Fruit fly (Drosophila melanogaster): ENCODE measurements around the gene CG44194.

- no peak for TF ChIP-seq Abd-B (GFP tag; optimal IDR thresholded peaks at IDR 0.05)
- no peak for TF ChIP-seq HLH106 (tag; optimal IDR thresholded peaks at IDR 0.05)
- no peak for TF ChIP-seq Hnf4 (GFP tag; optimal IDR thresholded peaks at IDR 0.05)
Observed at dm6 chr3R:13011621-13011963, 14.1 kb upstream of the CG44194 start, which contains the start of gene CtBP.

Data from whole organism, wandering third instar larva.